Worm (Caenorhabditis elegans) whole organism, young adult: ENCODE results near the gene Y39B6A.3.

ENCODE experiments used
- B0019.2 ChIP-seq: fragments of 200-800 bp; sonication (Bioruptor generic); conservative IDR thresholded peaks from 2 replicates; pipeline ENCODE4 v1.3.6; 2022; ENCODE audit warnings: missing genetic modification reagents, missing genetic modification characterization, missing compliant biosample characterization
- B0336.3 ChIP-seq: fragments of 200-800 bp; sonication (Bioruptor generic); IDR thresholded peaks from 2 replicates; pipeline ENCODE4 v1.3.6; 2022; ENCODE audit warnings: missing genetic modification characterization, missing compliant biosample characterization
- F10E7.11 ChIP-seq: sonication (generic microtip); optimal IDR thresholded peaks from 2 replicates; lab custom pipeline; 2017; ENCODE audit warnings: mild to moderate bottlenecking, missing genetic modification characterization, moderate library complexity, missing compliant biosample characterization
- F55B11.4 ChIP-seq: sonication (generic microtip); optimal IDR thresholded peaks from 2 replicates; lab custom pipeline; 2016; ENCODE audit warnings: missing compliant biosample characterization, missing genetic modification characterization, borderline replicate concordance; ENCODE audit not compliant: insufficient read depth
- F57A8.1 ChIP-seq: fragments of 200-800 bp; sonication (Bioruptor generic); optimal IDR thresholded peaks from 2 replicates; lab custom pipeline; 2018; ENCODE audit warnings: mild to moderate bottlenecking, missing genetic modification characterization, moderate library complexity, missing compliant biosample characterization
- T07F8.4 ChIP-seq: sonication (generic microtip); optimal IDR thresholded peaks from 2 replicates; lab custom pipeline; 2016; ENCODE audit warnings: mild to moderate bottlenecking, missing genetic modification characterization, moderate library complexity, missing compliant biosample characterization
- Y67H2A.10 ChIP-seq: fragments of 200-800 bp; sonication (Bioruptor generic); conservative IDR thresholded peaks from 2 replicates; pipeline ENCODE4 v1.3.6; 2022; ENCODE audit warnings: missing genetic modification reagents, missing genetic modification characterization, missing compliant biosample characterization
- Y95B8A.8 ChIP-seq: fragments of 200-800 bp; sonication (Bioruptor generic); IDR thresholded peaks from 2 replicates; pipeline ENCODE4 v1.3.6; 2022; ENCODE audit warnings: missing genetic modification reagents, missing genetic modification characterization, missing compliant biosample characterization
- attf-5 ChIP-seq: fragments of 200-800 bp; sonication (Bioruptor generic); optimal IDR thresholded peaks from 2 replicates; lab custom pipeline; 2018; ENCODE audit warnings: mild to moderate bottlenecking, missing genetic modification characterization, missing compliant biosample characterization
- attf-6 ChIP-seq: fragments of 200-800 bp; sonication (Bioruptor generic); IDR thresholded peaks from 2 replicates; pipeline ENCODE4 v1.3.6; 2022; ENCODE audit warnings: missing genetic modification reagents, missing genetic modification characterization, missing compliant biosample characterization
- bed-1 ChIP-seq: fragments of 200-800 bp; sonication (Bioruptor generic); IDR thresholded peaks from 2 replicates; pipeline ENCODE4 v1.3.6; 2022; ENCODE audit warnings: missing genetic modification reagents, missing genetic modification characterization, missing compliant biosample characterization
- bed-2 ChIP-seq: fragments of 200-800 bp; sonication (Bioruptor generic); IDR thresholded peaks from 2 replicates; pipeline ENCODE4 v1.3.6; 2022; ENCODE audit warnings: missing genetic modification reagents, missing genetic modification characterization, missing compliant biosample characterization
- ccch-3 ChIP-seq: fragments of 200-800 bp; sonication (Bioruptor generic); optimal IDR thresholded peaks from 2 replicates; lab custom pipeline; 2018; ENCODE audit warnings: mild to moderate bottlenecking, missing genetic modification characterization, missing compliant biosample characterization
- cebp-2 ChIP-seq: fragments of 200-800 bp; sonication (Bioruptor generic); IDR thresholded peaks from 2 replicates; pipeline ENCODE4 v1.3.6; 2022; ENCODE audit warnings: missing genetic modification characterization, missing compliant biosample characterization
- ceh-91 ChIP-seq: fragments of 200-800 bp; sonication (Bioruptor generic); IDR thresholded peaks from 2 replicates; pipeline ENCODE4 v1.3.6; 2022; ENCODE audit warnings: missing genetic modification reagents, missing genetic modification characterization, missing compliant biosample characterization
- chd-7 ChIP-seq: sonication (generic microtip); optimal IDR thresholded peaks from 2 replicates; lab custom pipeline; 2016; ENCODE audit warnings: mild to moderate bottlenecking, missing genetic modification characterization, moderate library complexity, missing compliant biosample characterization
- die-1 ChIP-seq: sonication (generic microtip); optimal IDR thresholded peaks from 2 replicates; lab custom pipeline; 2016; ENCODE audit warnings: missing genotype, mild to moderate bottlenecking, missing genetic modification characterization, missing compliant biosample characterization
- efl-1 ChIP-seq: fragments of 150-350 bp; optimal IDR thresholded peaks from 2 replicates; lab custom pipeline; 2014; ENCODE audit warnings: missing biosample characterization, missing genetic modification reagents, missing genetic modification characterization
- egl-18 ChIP-seq: fragments of 200-800 bp; sonication (Bioruptor generic); IDR thresholded peaks from 2 replicates; pipeline ENCODE4 v1.3.6; 2022; ENCODE audit warnings: missing genetic modification reagents, missing genetic modification characterization, missing compliant biosample characterization
- ekl-4 ChIP-seq: fragments of 200-800 bp; sonication (Bioruptor generic); IDR thresholded peaks from 2 replicates; pipeline ENCODE4 v1.3.6; 2022; ENCODE audit warnings: missing genetic modification reagents, missing genetic modification characterization, missing compliant biosample characterization
- hsf-1 ChIP-seq: fragments of 200-800 bp; sonication (Bioruptor generic); IDR thresholded peaks from 2 replicates; pipeline ENCODE4 v1.3.6; 2022; ENCODE audit warnings: missing genetic modification reagents, missing genetic modification characterization, missing compliant biosample characterization
- madf-8 ChIP-seq: fragments of 200-800 bp; sonication (Bioruptor generic); conservative IDR thresholded peaks from 2 replicates; pipeline ENCODE4 v1.3.6; 2022; ENCODE audit warnings: missing genetic modification reagents, missing genetic modification characterization, missing compliant biosample characterization
- mxl-1 ChIP-seq: sonication (generic microtip); optimal IDR thresholded peaks from 2 replicates; lab custom pipeline; 2016; ENCODE audit warnings: missing genetic modification characterization, missing compliant biosample characterization
- nfya-1 ChIP-seq: sonication (generic microtip); optimal IDR thresholded peaks from 2 replicates; lab custom pipeline; 2017; ENCODE audit warnings: antibody characterized with exemption, missing compliant biosample characterization, missing genetic modification characterization, borderline replicate concordance; ENCODE audit not compliant: insufficient read depth
- nhr-90 ChIP-seq: sonication (generic microtip); optimal IDR thresholded peaks from 2 replicates; lab custom pipeline; 2016; ENCODE audit warnings: missing genotype, mild to moderate bottlenecking, missing genetic modification characterization, missing compliant biosample characterization
- repo-1 ChIP-seq: sonication (generic microtip); optimal IDR thresholded peaks from 2 replicates; lab custom pipeline; 2017; ENCODE audit warnings: mild to moderate bottlenecking, missing genetic modification characterization, missing compliant biosample characterization
- sea-2 ChIP-seq: fragments of 200-800 bp; sonication (Bioruptor generic); IDR thresholded peaks from 2 replicates; pipeline ENCODE4 v1.3.6; 2022; ENCODE audit warnings: missing genetic modification characterization, missing compliant biosample characterization
- snpc-1.1 ChIP-seq: sonication (generic microtip); optimal IDR thresholded peaks from 2 replicates; lab custom pipeline; 2017; ENCODE audit warnings: missing genetic modification characterization, mild to moderate bottlenecking, missing compliant biosample characterization, antibody characterized with exemption, moderate library complexity, missing genotype, missing genetic modification reagents; ENCODE audit not compliant: insufficient read depth
- snpc-4 ChIP-seq, 5 experiments: fragments of 150-350 bp in 1 of 5; sonication (generic microtip) in 4 of 5; optimal IDR thresholded peaks; 2 replicates each; lab custom pipeline; 2014 to 2018; ENCODE audit warnings: missing genetic modification characterization in 5 of 5, missing biosample characterization in 3 of 5, antibody characterized with exemption in 2 of 5, mild to moderate bottlenecking in 2 of 5, missing compliant biosample characterization in 2 of 5, missing genotype in 2 of 5, moderate library complexity in 2 of 5, missing genetic modification reagents in 1 of 5
- sptf-2 ChIP-seq: fragments of 200-800 bp; sonication (Bioruptor generic); optimal IDR thresholded peaks from 2 replicates; lab custom pipeline; 2018; ENCODE audit warnings: mild to moderate bottlenecking, missing genetic modification characterization, missing compliant biosample characterization
- tbx-9 ChIP-seq: sonication (generic microtip); optimal IDR thresholded peaks from 2 replicates; lab custom pipeline; 2016; ENCODE audit warnings: borderline replicate concordance, missing genetic modification characterization, inconsistent platforms, missing compliant biosample characterization
- unc-62 ChIP-seq: fragments of 150-350 bp; optimal IDR thresholded peaks from 2 replicates; lab custom pipeline; 2014; ENCODE audit warnings: missing biosample characterization, missing genetic modification reagents, missing genetic modification characterization
- xnd-1 ChIP-seq: sonication (generic microtip); optimal IDR thresholded peaks from 2 replicates; lab custom pipeline; 2016; ENCODE audit warnings: missing genotype, missing genetic modification reagents, missing genetic modification characterization, missing compliant biosample characterization
- zfh-2 ChIP-seq: fragments of 200-800 bp; sonication (Bioruptor generic); conservative IDR thresholded peaks from 2 replicates; pipeline ENCODE4 v1.3.6; 2022; ENCODE audit warnings: missing genetic modification reagents, missing genetic modification characterization, missing compliant biosample characterization
- ztf-18 ChIP-seq: sonication (generic microtip); optimal IDR thresholded peaks from 2 replicates; lab custom pipeline; 2016; ENCODE audit warnings: missing genotype, mild to moderate bottlenecking, missing genetic modification characterization, missing compliant biosample characterization

The Y39B6A.3 gene

ce11 chrV:19153244-19153643, 36.6 kb downstream of the Y39B6A.3 start:
- TF ChIP-seq ceh-91 (no peak), bed-2 (GFP tag; lab: Robert Waterston, UW) (no peak), F55B11.4 (no peak), egl-18 (no peak), efl-1 (no peak), F57A8.1 (GFP tag; lab: Kevin White, UChicago) (no peak), madf-8 (GFP tag; lab: Robert Waterston, UW) (no peak), attf-6 (GFP tag; lab: Robert Waterston, UW) (no peak), unc-62 (GFP tag; lab: Kevin White, UChicago) (no peak), Y67H2A.10 (no peak), snpc-1.1 (tag; lab: Kevin White, UChicago) (no peak), Y95B8A.8 (GFP tag; lab: Robert Waterston, UW) (no peak), B0336.3 (no peak), T07F8.4 (tag; lab: Kevin White, UChicago) (no peak), sptf-2 (GFP tag; lab: Kevin White, UChicago) (no peak), die-1 (no peak), cebp-2 (GFP tag; lab: Robert Waterston, UW) (no peak), B0019.2 (GFP tag; lab: Robert Waterston, UW) (no peak), xnd-1 (tag; lab: Kevin White, UChicago) (no peak)

ce11 chrV:19152328-19152727, 37.5 kb downstream of the Y39B6A.3 start, which contains the start of gene Y39B6A.69:
Gene Y39B6A.69 (minus strand): TSS chrV:19152428.
- TF ChIP-seq bed-1 (no peak), ccch-3 (GFP tag; lab: Kevin White, UChicago) (no peak), hsf-1 (GFP tag; lab: Robert Waterston, UW) (no peak), mxl-1 (tag; lab: Kevin White, UChicago) (no peak), nfya-1 (tag; lab: Kevin White, UChicago) (no peak), snpc-4 (GFP tag; optimal IDR thresholded peaks at IDR 0.05; lab: Kevin White, UChicago) (no peak), snpc-4 (tag; optimal IDR thresholded peaks at IDR 0.05; lab: Kevin White, UChicago) (no peak), T07F8.4 (tag; lab: Kevin White, UChicago) (no peak), nhr-90 (no peak)

- TF ChIP-seq efl-1 (no peak), bed-2 (GFP tag; lab: Robert Waterston, UW) (no peak), B0336.3 (no peak), attf-5 (GFP tag; lab: Kevin White, UChicago) (no peak), chd-7 (tag; lab: Kevin White, UChicago) (no peak), sea-2 (GFP tag; lab: Robert Waterston, UW) (no peak), F10E7.11 (tag; lab: Kevin White, UChicago) (no peak)
These were observed 40.8 kb downstream of the Y39B6A.3 start, which contains the start of gene Y39B6A.7 for ce11 chrV:19149057-19149456. Gene Y39B6A.7 (minus strand): TSS chrV:19149157.

- TF ChIP-seq ekl-4 (GFP tag; lab: Robert Waterston, UW), result no peak
- no peak for TF ChIP-seq B0336.3
- peak; percentile 71 for TF ChIP-seq ztf-18
- no peak for TF ChIP-seq F10E7.11 (tag; lab: Kevin White, UChicago)
- TF ChIP-seq zfh-2, result peak; percentile 46
- no peak for TF ChIP-seq tbx-9 (tag; lab: Kevin White, UChicago)
- TF ChIP-seq repo-1, result no peak
These were observed 41.5 kb downstream of the Y39B6A.3 start for ce11 chrV:19148350-19148749.
